Worm (Caenorhabditis elegans) whole organism, mixed stage, embryonic: ENCODE results near the gene Y41C4A.6.

Source experiments
- ceh-43 ChIP-seq: fragments of 200-800 bp; sonication (Bioruptor generic); optimal IDR thresholded peaks from 2 replicates; lab custom pipeline; 2018; ENCODE audit warnings: mild to moderate bottlenecking, missing genetic modification characterization, moderate library complexity, missing compliant biosample characterization
- ceh-83 ChIP-seq: fragments of 200-800 bp; sonication (Bioruptor generic); optimal IDR thresholded peaks from 2 replicates; lab custom pipeline; 2018; ENCODE audit warnings: mild to moderate bottlenecking, missing genetic modification characterization, missing compliant biosample characterization
- elt-1 ChIP-seq: sonication (generic microtip); optimal IDR thresholded peaks from 2 replicates; lab custom pipeline; 2017; ENCODE audit warnings: missing genetic modification characterization, mild to moderate bottlenecking, missing compliant biosample characterization, antibody characterized with exemption, moderate library complexity, borderline replicate concordance; ENCODE audit not compliant: insufficient read depth
- lsy-2 ChIP-seq: fragments of 150-350 bp; optimal IDR thresholded peaks from 2 replicates; lab custom pipeline; 2014; ENCODE audit warnings: missing biosample characterization, missing genetic modification characterization
- mep-1 ChIP-seq: fragments of 150-350 bp; optimal IDR thresholded peaks from 2 replicates; lab custom pipeline; 2017; ENCODE audit warnings: missing biosample characterization, missing genetic modification reagents, missing genetic modification characterization, inconsistent platforms
- nhr-237 ChIP-seq: fragments of 150-350 bp; optimal IDR thresholded peaks from 2 replicates; lab custom pipeline; 2014; ENCODE audit warnings: missing biosample characterization, missing genetic modification characterization
- nhr-76 ChIP-seq: sonication (generic microtip); optimal IDR thresholded peaks from 2 replicates; lab custom pipeline; 2017; ENCODE audit warnings: missing biosample characterization, missing genetic modification characterization
- unc-62 ChIP-seq: fragments of 150-350 bp; optimal IDR thresholded peaks from 2 replicates; lab custom pipeline; 2014; ENCODE audit warnings: missing biosample characterization, missing genetic modification reagents, missing genetic modification characterization
- ztf-11 ChIP-seq: fragments of 150-350 bp; optimal IDR thresholded peaks from 2 replicates; lab custom pipeline; 2014; ENCODE audit warnings: missing biosample characterization, missing genetic modification characterization

- TF ChIP-seq unc-62 (GFP tag; lab: Kevin White, UChicago) (no peak), mep-1 (no peak), lsy-2 (tag; lab: Kevin White, UChicago) (no peak), ceh-43 (GFP tag; lab: Kevin White, UChicago) (no peak), elt-1 (tag; lab: Kevin White, UChicago) (no peak), nhr-237 (tag; lab: Kevin White, UChicago) (no peak), ztf-11 (tag; lab: Kevin White, UChicago) (no peak), ceh-83 (no peak), nhr-76 (tag; lab: Kevin White, UChicago) (no peak)
These were observed 29.6 kb upstream of the Y41C4A.6 start for ce11 chrIII:11666819-11667218.
